Worm (Caenorhabditis elegans) whole organism, L2 larva: ENCODE measurements around the gene F54D5.2.

Experiments
- R02D3.7 ChIP-seq: fragments of 150-350 bp; optimal IDR thresholded peaks from 2 replicates; lab custom pipeline; 2014; ENCODE audit warnings: missing biosample characterization, missing genetic modification characterization
- aly-2 ChIP-seq: fragments of 150-350 bp; optimal IDR thresholded peaks from 2 replicates; lab custom pipeline; 2014; ENCODE audit warnings: missing biosample characterization, missing genetic modification characterization
- elt-3 ChIP-seq: sonication (generic microtip); optimal IDR thresholded peaks from 2 replicates; lab custom pipeline; 2017; ENCODE audit warnings: missing biosample characterization, missing genetic modification characterization
- lin-11 ChIP-seq: fragments of 150-350 bp; sonication (generic microtip); optimal IDR thresholded peaks from 2 replicates; lab custom pipeline; 2014; ENCODE audit warnings: missing biosample characterization, missing genetic modification characterization, inconsistent platforms, mixed read lengths
- mdl-1 ChIP-seq, 2 experiments: fragments of 150-350 bp in 1 of 2; sonication (generic microtip) in 1 of 2; optimal IDR thresholded peaks; 2 replicates each; lab custom pipeline; 2017; ENCODE audit warnings: missing biosample characterization in 2 of 2, missing genetic modification characterization in 2 of 2
- nhr-11 ChIP-seq: fragments of 150-350 bp; optimal IDR thresholded peaks from 2 replicates; lab custom pipeline; 2014; ENCODE audit warnings: missing biosample characterization, missing genetic modification characterization
- nhr-23 ChIP-seq: fragments of 150-350 bp; optimal IDR thresholded peaks from 2 replicates; lab custom pipeline; 2014; ENCODE audit warnings: missing biosample characterization, missing genetic modification reagents, missing genetic modification characterization
- nhr-237 ChIP-seq: fragments of 150-350 bp; optimal IDR thresholded peaks from 2 replicates; lab custom pipeline; 2014; ENCODE audit warnings: missing biosample characterization, missing genetic modification characterization
- nhr-25 ChIP-seq: fragments of 150-350 bp; sonication (generic microtip); optimal IDR thresholded peaks from 3 replicates; lab custom pipeline; 2014; ENCODE audit warnings: missing biosample characterization, missing genetic modification characterization
- peb-1 ChIP-seq: fragments of 150-350 bp; optimal IDR thresholded peaks from 2 replicates; lab custom pipeline; 2014; ENCODE audit warnings: missing biosample characterization, missing genetic modification characterization
- skn-1 ChIP-seq: sonication (generic microtip); optimal IDR thresholded peaks from 2 replicates; lab custom pipeline; 2017; ENCODE audit warnings: missing biosample characterization, missing genetic modification characterization
- unc-62 ChIP-seq: fragments of 150-350 bp; optimal IDR thresholded peaks from 2 replicates; lab custom pipeline; 2014; ENCODE audit warnings: missing biosample characterization, missing genetic modification reagents, missing genetic modification characterization
- zag-1 ChIP-seq: fragments of 150-350 bp; optimal IDR thresholded peaks from 2 replicates; lab custom pipeline; 2014; ENCODE audit warnings: missing biosample characterization, missing genetic modification characterization

ce11 chrII:11526954-11527353 is 46.0 kb upstream of the F54D5.2 start, which contains the start of gene age-1:
- TF ChIP-seq zag-1 (tag; lab: Kevin White, UChicago) (no peak), lin-11 (no peak), elt-3 (tag; lab: Kevin White, UChicago) (no peak), peb-1 (tag; lab: Kevin White, UChicago) (no peak), skn-1 (tag; lab: Kevin White, UChicago) (no peak), aly-2 (tag; lab: Kevin White, UChicago) (no peak), mdl-1 (tag; optimal IDR thresholded peaks at IDR 0.05; lab: Kevin White, UChicago) (no peak), nhr-11 (tag; lab: Kevin White, UChicago) (no peak), nhr-23 (tag; lab: Kevin White, UChicago) (no peak), unc-62 (no peak), nhr-237 (tag; lab: Kevin White, UChicago) (no peak), nhr-25 (tag; lab: Kevin White, UChicago) (no peak), R02D3.7 (tag; lab: Kevin White, UChicago) (no peak)
